In genomic region chrX:3756238-3756637, ce11 we compare ENCODE assay signal across 2 worm cellular contexts.
TF ChIP-seq lines count a peak whose summit lies in the region.

No protein-coding gene starts in this region.

TF ChIP-seq in whole organism, L1 larva, 84 proteins besides CTCF, POLR2A, EP300 and RAD21:
- TF ChIP-seq elt-3 (tag; optimal IDR thresholded peaks at IDR 0.05; lab: Kevin White, UChicago) (peak; percentile 4 to 94 (median 63)), mab-9 (GFP tag; IDR thresholded peaks at IDR 0.05; lab: Robert Waterston, UW) (no peak), rnt-1 (tag; optimal IDR thresholded peaks at IDR 0.05; lab: Kevin White, UChicago) (peak; percentile 31)

TF ChIP-seq in whole organism, L2 larva, 48 proteins besides CTCF, POLR2A, EP300 and RAD21:
- TF ChIP-seq snpc-4 (tag; optimal IDR thresholded peaks at IDR 0.05; lab: Kevin White, UChicago) (no peak), nhr-21 (tag; optimal IDR thresholded peaks at IDR 0.05; lab: Kevin White, UChicago) (peak; percentile 31), ztf-4 (tag; optimal IDR thresholded peaks at IDR 0.05; lab: Kevin White, UChicago) (no peak), unc-55 (GFP tag; optimal IDR thresholded peaks at IDR 0.05; lab: Kevin White, UChicago) (no peak), mdl-1 (tag; optimal IDR thresholded peaks at IDR 0.05; lab: Kevin White, UChicago) (no peak), alr-1 (tag; optimal IDR thresholded peaks at IDR 0.05; lab: Kevin White, UChicago) (no peak), sma-9 (GFP tag; optimal IDR thresholded peaks at IDR 0.05; lab: Kevin White, UChicago) (peak; percentile 20), sma-9 (tag; optimal IDR thresholded peaks at IDR 0.05; lab: Kevin White, UChicago) (no peak), ztf-11 (tag; optimal IDR thresholded peaks at IDR 0.05; lab: Kevin White, UChicago) (no peak)

Comparison
In these comparisons a context has a peak if more than half of its experiments do, and no peak if none do; other contexts are left out.
1. Of the 22 proteins assayed by ChIP-seq in both whole organism, L1 larva and whole organism, L2 larva: peak only in whole organism, L1 larva: elt-3; only in whole organism, L2 larva: none; in both: none; in neither: 21.